Worm (Caenorhabditis elegans): ENCODE results near the gene C39H7.4.

ce11 chrIV:5653649-5654048 is 39.2 kb upstream of the C39H7.4 start, which contains the start of gene clec-178:
- TF ChIP-seq F13H6.1 (tag; optimal IDR thresholded peaks at IDR 0.05) (no peak), ama-1 (optimal IDR thresholded peaks at IDR 0.05) (no peak), pqm-1 (tag; optimal IDR thresholded peaks at IDR 0.05) (no peak), sox-2 (GFP tag; IDR thresholded peaks at IDR 0.05) (no peak), pha-4 (tag; optimal IDR thresholded peaks at IDR 0.05) (no peak), unc-86 (tag; optimal IDR thresholded peaks at IDR 0.05) (no peak), nfya-1 (tag; optimal IDR thresholded peaks at IDR 0.05) (no peak), unc-55 (GFP tag; optimal IDR thresholded peaks at IDR 0.05) (no peak), nhr-11 (tag; optimal IDR thresholded peaks at IDR 0.05) (no peak), zip-5 (tag; optimal IDR thresholded peaks at IDR 0.05) (no peak), lin-11 (tag; optimal IDR thresholded peaks at IDR 0.05) (no peak), pha-2 (tag; optimal IDR thresholded peaks at IDR 0.05) (no peak), sox-4 (tag; optimal IDR thresholded peaks at IDR 0.05) (no peak), hlh-8 (tag; optimal IDR thresholded peaks at IDR 0.05) (no peak)
